Fruit fly (Drosophila melanogaster) whole organism, embryonic: ENCODE measurements around the gene mtsh.

Source experiments
- Ada2b ChIP-seq: fragments of 200-800 bp; sonication (Bioruptor generic); IDR thresholded peaks from 2 replicates; pipeline ENCODE4 v1.3.6; 2022; ENCODE audit warnings: missing biosample characterization, missing genetic modification characterization
- BEAF-32 ChIP-seq: fragments of 200-800 bp; sonication (Bioruptor generic); optimal IDR thresholded peaks from 3 replicates; lab custom pipeline; 2017; ENCODE audit warnings: missing biosample characterization, missing genetic modification characterization, mild to moderate bottlenecking, moderate library complexity, missing genetic modification reagents
- Bteb2 ChIP-seq: fragments of 200-800 bp; sonication (Bioruptor generic); optimal IDR thresholded peaks from 2 replicates; lab custom pipeline; 2016; ENCODE audit warnings: missing biosample characterization, missing genetic modification characterization
- CG10267 ChIP-seq: fragments of 200-800 bp; sonication (Bioruptor generic); optimal IDR thresholded peaks from 2 replicates; lab custom pipeline; 2018; ENCODE audit warnings: missing biosample characterization, mild to moderate bottlenecking, missing genetic modification characterization, moderate library complexity
- CG10321 ChIP-seq: fragments of 200-800 bp; sonication (Bioruptor generic); IDR thresholded peaks from 2 replicates; pipeline ENCODE4 v1.3.6; 2022; ENCODE audit warnings: missing biosample characterization, missing genetic modification characterization
- CG10543 ChIP-seq: fragments of 200-800 bp; sonication (Bioruptor generic); optimal IDR thresholded peaks from 3 replicates; lab custom pipeline; 2017; ENCODE audit warnings: missing biosample characterization, mild to moderate bottlenecking, missing genetic modification characterization, moderate library complexity
- CG11560 ChIP-seq: fragments of 200-800 bp; sonication (Bioruptor generic); IDR thresholded peaks from 3 replicates; pipeline ENCODE4 v1.3.6; 2022; ENCODE audit warnings: missing biosample characterization, missing genetic modification characterization
- CG12071 ChIP-seq: fragments of 200-800 bp; sonication (Bioruptor generic); optimal IDR thresholded peaks from 3 replicates; lab custom pipeline; 2018; ENCODE audit warnings: missing biosample characterization, mild to moderate bottlenecking, missing genetic modification characterization
- CG17361 ChIP-seq: fragments of 200-800 bp; sonication (Bioruptor generic); IDR thresholded peaks from 3 replicates; pipeline ENCODE4 v1.3.6; 2022; ENCODE audit warnings: missing biosample characterization, missing genetic modification characterization
- CG17568 ChIP-seq: fragments of 200-800 bp; sonication (Bioruptor generic); optimal IDR thresholded peaks from 2 replicates; lab custom pipeline; 2018; ENCODE audit warnings: missing biosample characterization, mild to moderate bottlenecking, missing genetic modification characterization, moderate library complexity
- CG1832 ChIP-seq: fragments of 200-800 bp; sonication (Bioruptor generic); optimal IDR thresholded peaks from 2 replicates; lab custom pipeline; 2017; ENCODE audit warnings: missing biosample characterization, mild to moderate bottlenecking, missing genetic modification characterization, inconsistent platforms
- CG30020 ChIP-seq: fragments of 200-800 bp; optimal IDR thresholded peaks from 2 replicates; lab custom pipeline; 2019; ENCODE audit warnings: missing biosample characterization, mild to moderate bottlenecking, missing genetic modification characterization, moderate library complexity
- CG31441 ChIP-seq: fragments of 200-800 bp; sonication (Bioruptor generic); IDR thresholded peaks from 2 replicates; pipeline ENCODE4 v1.3.6; 2022; ENCODE audit warnings: missing biosample characterization, missing genetic modification characterization
- CG32532 ChIP-seq: fragments of 200-800 bp; sonication (Bioruptor generic); IDR thresholded peaks from 2 replicates; pipeline ENCODE4 v1.3.6; 2022; ENCODE audit warnings: missing biosample characterization, missing genetic modification characterization
- CG33213 ChIP-seq: fragments of 200-800 bp; sonication (Bioruptor generic); optimal IDR thresholded peaks from 3 replicates; lab custom pipeline; 2016; ENCODE audit warnings: missing biosample characterization, missing genetic modification characterization
- CG4328 ChIP-seq: fragments of 200-800 bp; sonication (Bioruptor generic); optimal IDR thresholded peaks from 3 replicates; lab custom pipeline; 2017; ENCODE audit warnings: missing biosample characterization, missing genetic modification reagents, missing genetic modification characterization
- CG6689 ChIP-seq: fragments of 200-800 bp; sonication (Bioruptor generic); IDR thresholded peaks from 2 replicates; pipeline ENCODE4 v1.3.6; 2022; ENCODE audit warnings: missing biosample characterization, missing genetic modification characterization
- CG9437 ChIP-seq: fragments of 200-800 bp; sonication (Bioruptor generic); optimal IDR thresholded peaks from 2 replicates; lab custom pipeline; 2018; ENCODE audit warnings: missing biosample characterization, mild to moderate bottlenecking, missing genetic modification characterization
- CG9876 ChIP-seq: fragments of 200-800 bp; sonication (Bioruptor generic); optimal IDR thresholded peaks from 2 replicates; lab custom pipeline; 2016; ENCODE audit warnings: missing biosample characterization, missing genetic modification characterization
- Chrac-16 ChIP-seq: fragments of 200-800 bp; sonication (Bioruptor generic); optimal IDR thresholded peaks from 3 replicates; lab custom pipeline; 2016; ENCODE audit warnings: missing biosample characterization, missing genetic modification characterization
- GATAe ChIP-seq: fragments of 200-800 bp; sonication (Bioruptor generic); conservative IDR thresholded peaks from 2 replicates; pipeline ENCODE4 v1.3.6; 2022; ENCODE audit warnings: missing biosample characterization, missing genetic modification characterization
- Sox100B ChIP-seq: fragments of 200-800 bp; sonication (Bioruptor generic); optimal IDR thresholded peaks from 3 replicates; lab custom pipeline; 2018; ENCODE audit warnings: missing biosample characterization, mild to moderate bottlenecking, missing genetic modification characterization
- Trl ChIP-seq, 3 experiments: fragments of >200 bp in 2 of 3; fragments of 200-800 bp in 1 of 3; sonication (Bioruptor generic) in 1 of 3; optimal IDR thresholded peaks; 2 replicates in 1 of 3; 3 replicates in 2 of 3; lab custom pipeline; 2016 to 2017; ENCODE audit warnings: missing biosample characterization in 1 of 3, missing genetic modification characterization in 1 of 3
- ac ChIP-seq: fragments of 200-800 bp; sonication (Bioruptor generic); optimal IDR thresholded peaks from 3 replicates; lab custom pipeline; 2017; ENCODE audit warnings: missing biosample characterization, mild to moderate bottlenecking, missing genetic modification characterization
- chinmo ChIP-seq: fragments of 200-800 bp; sonication (Bioruptor generic); IDR thresholded peaks from 4 replicates; pipeline ENCODE4 v1.3.6; 2022; ENCODE audit warnings: missing biosample characterization, missing genetic modification characterization; ENCODE audit not compliant: partially characterized antibody
- corto ChIP-seq: fragments of 200-800 bp; sonication (Bioruptor generic); optimal IDR thresholded peaks from 2 replicates; lab custom pipeline; 2016; ENCODE audit warnings: missing biosample characterization, mild to moderate bottlenecking, missing genetic modification characterization, moderate library complexity
- crp ChIP-seq, 2 experiments: fragments of 200-800 bp; sonication (Bioruptor generic); optimal IDR thresholded peaks; 2 replicates in 1 of 2; 3 replicates in 1 of 2; lab custom pipeline; 2017; ENCODE audit warnings: missing biosample characterization in 2 of 2, missing genetic modification characterization in 2 of 2, mild to moderate bottlenecking in 1 of 2, moderate library complexity in 1 of 2
- dmrt99B ChIP-seq: fragments of 200-800 bp; sonication (Bioruptor generic); optimal IDR thresholded peaks from 2 replicates; lab custom pipeline; 2018; ENCODE audit warnings: missing biosample characterization, mild to moderate bottlenecking, missing genetic modification characterization, moderate library complexity
- ems ChIP-seq: fragments of 200-800 bp; sonication (Bioruptor generic); optimal IDR thresholded peaks from 3 replicates; lab custom pipeline; 2016; ENCODE audit warnings: missing biosample characterization, missing genetic modification characterization
- fd64A ChIP-seq: fragments of 200-800 bp; sonication (Bioruptor generic); optimal IDR thresholded peaks from 3 replicates; lab custom pipeline; 2018; ENCODE audit warnings: missing biosample characterization, mild to moderate bottlenecking, missing genetic modification characterization
- gem ChIP-seq: fragments of 200-800 bp; sonication (Bioruptor generic); optimal IDR thresholded peaks from 2 replicates; lab custom pipeline; 2019; ENCODE audit warnings: missing biosample characterization, mild to moderate bottlenecking, missing genetic modification characterization, moderate library complexity
- grn ChIP-seq: fragments of 200-800 bp; sonication (Bioruptor generic); optimal IDR thresholded peaks from 3 replicates; lab custom pipeline; 2017; ENCODE audit warnings: missing biosample characterization, missing genetic modification characterization
- kay ChIP-seq: fragments of 200-800 bp; sonication (Bioruptor generic); optimal IDR thresholded peaks from 2 replicates; lab custom pipeline; 2016; ENCODE audit warnings: missing biosample characterization, missing genetic modification characterization
- lov ChIP-seq, 2 experiments: fragments of 200-800 bp in 1 of 2; fragments of >200 bp in 1 of 2; sonication (Bioruptor generic) in 1 of 2; IDR thresholded peaks in 1 of 2; optimal IDR thresholded peaks in 1 of 2; 2 replicates in 1 of 2; 3 replicates in 1 of 2; pipeline versions ENCODE4 v1.3.6 to Lab custom; 2017 to 2022; ENCODE audit warnings: missing biosample characterization in 1 of 2, missing genetic modification characterization in 1 of 2
- oc ChIP-seq: fragments of 200-800 bp; sonication (Bioruptor generic); optimal IDR thresholded peaks from 2 replicates; lab custom pipeline; 2018; ENCODE audit warnings: missing biosample characterization, mild to moderate bottlenecking, missing genetic modification characterization, moderate library complexity
- p53 ChIP-seq: fragments of 200-800 bp; sonication (Bioruptor generic); optimal IDR thresholded peaks from 2 replicates; lab custom pipeline; 2016; ENCODE audit warnings: missing biosample characterization, missing genetic modification characterization
- sens ChIP-seq: fragments of 200-800 bp; sonication (Bioruptor generic); peaks from one replicate; lab custom pipeline; 2016; ENCODE audit warnings: missing biosample characterization, missing genetic modification characterization
- slbo ChIP-seq: fragments of 200-800 bp; sonication (Bioruptor generic); IDR thresholded peaks from 2 replicates; pipeline ENCODE4 v1.3.6; 2022; ENCODE audit warnings: missing biosample characterization, missing genetic modification characterization
- sug ChIP-seq: fragments of 200-800 bp; optimal IDR thresholded peaks from 2 replicates; lab custom pipeline; 2019; ENCODE audit warnings: missing biosample characterization, mild to moderate bottlenecking, missing genetic modification characterization, moderate library complexity

mtsh gene

dm6 chr2L:8361204-8361952, 41.7 kb upstream of the mtsh start (continued):
- TF ChIP-seq fd64A (peak; percentile 62), CG11560 (tag; lab: Robert Waterston, UW) (no peak), crp (GFP tag; optimal IDR thresholded peaks at IDR 0.05; lab: Kevin White, UChicago) (no peak), dmrt99B (tag; lab: Kevin White, UChicago) (peak; percentile 55), lov (optimal IDR thresholded peaks at IDR 0.05; lab: Kevin White, UChicago) (no peak), lov (GFP tag; IDR thresholded peaks at IDR 0.05; lab: Robert Waterston, UW) (no peak), slbo (GFP tag; lab: Robert Waterston, UW) (no peak), Bteb2 (no peak), p53 (no peak), Ada2b (GFP tag; lab: Robert Waterston, UW) (no peak), oc (tag; lab: Kevin White, UChicago) (no peak), CG9876 (GFP tag; lab: Kevin White, UChicago) (no peak), ac (GFP tag; lab: Kevin White, UChicago) (no peak), CG6689 (GFP tag; lab: Robert Waterston, UW) (no peak), CG12071 (GFP tag; lab: Kevin White, UChicago) (no peak), CG33213 (GFP tag; lab: Kevin White, UChicago) (no peak), gem (tag; lab: Kevin White, UChicago) (peak; percentile 55), CG10543 (no peak), CG17568 (GFP tag; lab: Kevin White, UChicago) (peak; percentile 3), Chrac-16 (GFP tag; lab: Kevin White, UChicago) (peak; percentile 10), CG17361 (GFP tag; lab: Robert Waterston, UW) (peak; percentile 35; the same call in 2 of the 3 replicates), Trl (optimal IDR thresholded peaks at IDR 0.05; lab: Kevin White, UChicago) (no peak), Trl (GFP tag; optimal IDR thresholded peaks at IDR 0.05; lab: Kevin White, UChicago) (no peak)

DNA sequence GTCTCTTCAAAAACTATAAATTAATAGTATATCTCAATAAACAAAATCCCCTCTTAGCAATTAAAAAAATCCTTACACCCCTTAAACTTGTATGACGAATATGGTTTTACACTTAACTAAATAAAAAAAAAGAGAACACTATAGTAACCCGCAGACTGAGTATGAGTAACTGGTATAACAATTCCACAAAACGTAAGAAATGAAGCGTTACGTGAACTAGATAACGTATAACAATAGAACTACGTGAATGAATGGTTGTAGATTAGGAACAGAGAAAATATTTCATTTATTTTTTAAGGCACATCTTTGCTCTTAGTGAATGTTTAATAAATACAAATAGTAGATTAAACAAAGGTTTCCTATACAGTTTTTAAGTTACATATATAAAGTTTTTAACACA, 35.7 kb upstream of the mtsh start:
- no peak for TF ChIP-seq CG4328 (GFP tag; lab: Kevin White, UChicago)
- TF ChIP-seq grn (GFP tag; lab: Kevin White, UChicago): no peak
- 0 out of 4 replicates have a peak, but pooled peaks have one; percentile 46 for TF ChIP-seq chinmo
- TF ChIP-seq kay (GFP tag; lab: Kevin White, UChicago): peak; percentile 35
- TF ChIP-seq CG1832 (GFP tag; lab: Kevin White, UChicago): no peak
- TF ChIP-seq CG9437: peak; percentile 91
- no peak for TF ChIP-seq CG31441
- 0 out of 2 replicates have a peak, but pooled peaks have one; percentile 29 for TF ChIP-seq CG10321 (GFP tag; lab: Robert Waterston, UW)
- TF ChIP-seq, all 482 proteins: peak for 4

- peak; percentile 54 for TF ChIP-seq sug (tag; lab: Kevin White, UChicago)
- TF ChIP-seq CG4328 (GFP tag; lab: Kevin White, UChicago): no peak
- TF ChIP-seq CG30020: no peak
- TF ChIP-seq BEAF-32 (GFP tag; lab: Kevin White, UChicago): no peak
- no peak for TF ChIP-seq ems (GFP tag; lab: Kevin White, UChicago)
- TF ChIP-seq sens: peak; percentile 29
- peak; percentile 51 for TF ChIP-seq corto (GFP tag; lab: Kevin White, UChicago)
- TF ChIP-seq Sox100B (GFP tag; lab: Kevin White, UChicago): no peak
- TF ChIP-seq CG32532 (GFP tag; lab: Robert Waterston, UW): peak; percentile 7; the same call in 1 of the 2 replicates
- 0 out of 2 replicates have a peak, but pooled peaks have one; percentile 26 for TF ChIP-seq GATAe (GFP tag; lab: Robert Waterston, UW)
- no peak for TF ChIP-seq CG10267 (tag; lab: Kevin White, UChicago)
Measured at dm6 chr2L:8351864-8352263, 32.2 kb upstream of the mtsh start, which contains the start of gene Mur29B. Gene Mur29B, plus strand, starts transcription at chr2L:8352187.
